Worm (Caenorhabditis elegans) whole organism, L4/young adult: Measurements from ENCODE around the gene C52E2.2.

ENCODE experiments used
- W03F9.2 ChIP-seq: fragments of 150-350 bp; optimal IDR thresholded peaks from 2 replicates; lab custom pipeline; 2014; ENCODE audit warnings: missing biosample characterization, missing genetic modification characterization
- dao-5 ChIP-seq: sonication (generic microtip); optimal IDR thresholded peaks from 2 replicates; lab custom pipeline; 2016; ENCODE audit warnings: missing genotype, missing genetic modification characterization, moderate library complexity, missing compliant biosample characterization
- him-1 ChIP-seq: sonication (generic microtip); optimal IDR thresholded peaks from 2 replicates; lab custom pipeline; 2016; ENCODE audit warnings: missing genotype, missing genetic modification reagents, missing genetic modification characterization, missing compliant biosample characterization

DNA sequence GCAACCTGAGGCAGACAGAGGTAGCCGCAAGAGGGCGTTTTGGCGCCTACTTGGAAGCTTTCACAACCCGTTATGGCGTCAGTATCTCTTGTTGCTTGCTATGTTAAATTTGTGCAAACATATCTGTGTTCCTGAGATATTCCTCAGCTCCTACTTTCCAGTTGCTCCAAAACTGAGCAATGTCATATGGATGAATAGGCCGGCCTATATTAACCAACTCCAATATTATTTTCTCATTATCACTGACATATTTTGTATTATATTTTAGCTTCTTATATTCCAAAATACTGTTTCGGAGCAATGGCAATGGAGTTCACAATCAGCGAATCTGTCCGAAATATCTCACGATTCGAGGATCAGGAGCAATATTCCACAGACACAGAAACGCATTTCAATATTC, 23.1 kb downstream of the C52E2.2 start, which contains the start of gene math-13:
- TF ChIP-seq W03F9.2 (tag; lab: Kevin White, UChicago), result no peak
- no peak for TF ChIP-seq him-1 (tag; lab: Kevin White, UChicago)
- TF ChIP-seq dao-5 (tag; lab: Kevin White, UChicago), result no peak
